Worm (Caenorhabditis elegans) whole organism, L4 larva: ENCODE results near the gene F07C6.2.

ENCODE experiments used
- F10B5.3 ChIP-seq: sonication (generic microtip); optimal IDR thresholded peaks from 2 replicates; lab custom pipeline; 2016; ENCODE audit warnings: mild to moderate bottlenecking, missing genetic modification characterization, missing compliant biosample characterization
- F44E2.7 ChIP-seq: fragments of 200-800 bp; sonication (Bioruptor generic); IDR thresholded peaks from 2 replicates; pipeline ENCODE4 v2.1.2; 2022; ENCODE audit warnings: missing genetic modification characterization, missing compliant biosample characterization
- R02D3.7 ChIP-seq: fragments of 150-350 bp; sonication (generic microtip); optimal IDR thresholded peaks from 3 replicates; lab custom pipeline; 2014; ENCODE audit warnings: missing biosample characterization, missing genetic modification characterization
- attf-4 ChIP-seq: sonication (generic microtip); optimal IDR thresholded peaks from 3 replicates; lab custom pipeline; 2017; ENCODE audit warnings: missing biosample characterization, missing genetic modification characterization
- ceh-62 ChIP-seq: sonication (generic microtip); optimal IDR thresholded peaks from 2 replicates; lab custom pipeline; 2017; ENCODE audit warnings: missing biosample characterization, missing genetic modification characterization
- ctbp-1 ChIP-seq: fragments of 200-800 bp; sonication (Bioruptor generic); IDR thresholded peaks from 2 replicates; pipeline ENCODE4 v1.3.6; 2022; ENCODE audit warnings: missing genetic modification reagents, missing genetic modification characterization, missing compliant biosample characterization
- egl-27 ChIP-seq: sonication (generic microtip); optimal IDR thresholded peaks from 3 replicates; lab custom pipeline; 2017; ENCODE audit warnings: missing biosample characterization, missing genetic modification reagents, missing genetic modification characterization
- jun-1 ChIP-seq: fragments of 150-350 bp; optimal IDR thresholded peaks from 2 replicates; lab custom pipeline; 2014; ENCODE audit warnings: missing biosample characterization, missing genetic modification reagents, missing genetic modification characterization
- mdl-1 ChIP-seq, 2 experiments: fragments of 150-350 bp in 1 of 2; sonication (generic microtip) in 1 of 2; optimal IDR thresholded peaks; 2 replicates each; lab custom pipeline; 2014 to 2017; ENCODE audit warnings: missing biosample characterization in 2 of 2, missing genetic modification characterization in 2 of 2
- nhr-28 ChIP-seq: fragments of 150-350 bp; optimal IDR thresholded peaks from 2 replicates; lab custom pipeline; 2014; ENCODE audit warnings: missing biosample characterization, missing genetic modification characterization
- nhr-77 ChIP-seq: fragments of 150-350 bp; optimal IDR thresholded peaks from 2 replicates; lab custom pipeline; 2014; ENCODE audit warnings: missing biosample characterization, missing genetic modification characterization
- snpc-4 ChIP-seq: fragments of 150-350 bp; optimal IDR thresholded peaks from 2 replicates; lab custom pipeline; 2014; ENCODE audit warnings: missing biosample characterization, missing genetic modification characterization

ce11 chrIV:12840348-12840747 is 49.4 kb downstream of the F07C6.2 start:
- TF ChIP-seq ceh-62 (tag; lab: Kevin White, UChicago) (no peak), mdl-1 (tag; optimal IDR thresholded peaks at IDR 0.05; lab: Kevin White, UChicago) (peak in 1 of 2 experiments; percentile 37), attf-4 (tag; lab: Kevin White, UChicago) (no peak), R02D3.7 (no peak), jun-1 (tag; lab: Kevin White, UChicago) (no peak), nhr-28 (tag; lab: Kevin White, UChicago) (peak; percentile 64), nhr-77 (tag; lab: Kevin White, UChicago) (no peak), ctbp-1 (GFP tag; lab: Robert Waterston, UW) (no peak), egl-27 (no peak), snpc-4 (no peak), F10B5.3 (tag; lab: Kevin White, UChicago) (no peak), F44E2.7 (GFP tag; lab: Robert Waterston, UW) (no peak)
